Worm (Caenorhabditis elegans) whole organism, L3 larva: ENCODE measurements around the gene T28C12.1.

Experiments used
- aly-2 ChIP-seq: fragments of 150-350 bp; optimal IDR thresholded peaks from 2 replicates; lab custom pipeline; 2014; ENCODE audit warnings: missing biosample characterization, missing genetic modification characterization
- ama-1 ChIP-seq: fragments of 150-350 bp; optimal IDR thresholded peaks from 2 replicates; lab custom pipeline; 2018
- ceh-16 ChIP-seq: sonication (generic microtip); optimal IDR thresholded peaks from 2 replicates; lab custom pipeline; 2017; ENCODE audit warnings: missing biosample characterization, missing genetic modification characterization
- ceh-28 ChIP-seq: fragments of 150-350 bp; optimal IDR thresholded peaks from 2 replicates; lab custom pipeline; 2014; ENCODE audit warnings: missing biosample characterization, missing genetic modification reagents, missing genetic modification characterization
- ceh-82 ChIP-seq: fragments of 150-350 bp; optimal IDR thresholded peaks from 2 replicates; lab custom pipeline; 2014; ENCODE audit warnings: missing biosample characterization, missing genetic modification characterization
- ceh-9 ChIP-seq: sonication (generic microtip); optimal IDR thresholded peaks from 2 replicates; lab custom pipeline; 2018; ENCODE audit warnings: missing biosample characterization, missing genetic modification characterization
- daf-12 ChIP-seq: fragments of 150-350 bp; optimal IDR thresholded peaks from 2 replicates; lab custom pipeline; 2014; ENCODE audit warnings: missing biosample characterization, missing genetic modification reagents, missing genetic modification characterization
- egl-27 ChIP-seq: sonication (generic microtip); optimal IDR thresholded peaks from 4 replicates; lab custom pipeline; 2017; ENCODE audit warnings: missing biosample characterization, missing genetic modification reagents, missing genetic modification characterization
- elt-1 ChIP-seq: fragments of 150-350 bp; optimal IDR thresholded peaks from 2 replicates; lab custom pipeline; 2014; ENCODE audit warnings: missing biosample characterization, missing genetic modification characterization
- elt-2 ChIP-seq: sonication (generic microtip); optimal IDR thresholded peaks from 2 replicates; lab custom pipeline; 2016; ENCODE audit warnings: missing genetic modification reagents, mild to moderate bottlenecking, missing genetic modification characterization, missing compliant biosample characterization
- elt-3 ChIP-seq, 3 experiments: fragments of 150-350 bp in 1 of 3; sonication (generic microtip) in 2 of 3; optimal IDR thresholded peaks; 2 replicates in 2 of 3; 4 replicates in 1 of 3; lab custom pipeline; 2014 to 2017; ENCODE audit warnings: missing biosample characterization in 3 of 3, missing genetic modification characterization in 3 of 3
- eor-1 ChIP-seq, 2 experiments: fragments of 150-350 bp; optimal IDR thresholded peaks; 2 replicates each; lab custom pipeline; 2014 to 2018; ENCODE audit warnings: missing biosample characterization in 2 of 2, missing genetic modification characterization in 2 of 2
- fkh-10 ChIP-seq: sonication (generic microtip); optimal IDR thresholded peaks from 2 replicates; lab custom pipeline; 2017; ENCODE audit warnings: missing biosample characterization, missing genetic modification reagents, missing genetic modification characterization
- fkh-2 ChIP-seq: fragments of 150-350 bp; optimal IDR thresholded peaks from 2 replicates; lab custom pipeline; 2014; ENCODE audit warnings: missing biosample characterization, missing genetic modification reagents, missing genetic modification characterization
- hmg-11 ChIP-seq: sonication (generic microtip); optimal IDR thresholded peaks from 2 replicates; lab custom pipeline; 2016; ENCODE audit warnings: missing genetic modification characterization, missing compliant biosample characterization
- jun-1 ChIP-seq: fragments of 150-350 bp; optimal IDR thresholded peaks from 2 replicates; lab custom pipeline; 2014; ENCODE audit warnings: missing biosample characterization, missing genetic modification reagents, missing genetic modification characterization
- lsy-12 ChIP-seq: sonication (generic microtip); optimal IDR thresholded peaks from 2 replicates; lab custom pipeline; 2016; ENCODE audit warnings: mild to moderate bottlenecking, missing genetic modification characterization, missing compliant biosample characterization
- mdl-1 ChIP-seq: fragments of 150-350 bp; optimal IDR thresholded peaks from 2 replicates; lab custom pipeline; 2014; ENCODE audit warnings: missing biosample characterization, missing genetic modification characterization
- nfya-1 ChIP-seq: sonication (generic microtip); optimal IDR thresholded peaks from 2 replicates; lab custom pipeline; 2017; ENCODE audit warnings: missing genetic modification characterization, mild to moderate bottlenecking, missing compliant biosample characterization, antibody characterized with exemption, moderate library complexity; ENCODE audit not compliant: insufficient read depth
- nhr-12 ChIP-seq: fragments of 150-350 bp; optimal IDR thresholded peaks from 2 replicates; lab custom pipeline; 2014; ENCODE audit warnings: missing biosample characterization, missing genetic modification characterization
- nhr-23 ChIP-seq: fragments of 150-350 bp; optimal IDR thresholded peaks from 2 replicates; lab custom pipeline; 2014; ENCODE audit warnings: missing biosample characterization, missing genetic modification reagents, missing genetic modification characterization
- nhr-25 ChIP-seq: sonication (generic microtip); optimal IDR thresholded peaks from 2 replicates; lab custom pipeline; 2017; ENCODE audit warnings: missing biosample characterization, missing genetic modification characterization
- nhr-28 ChIP-seq: fragments of 150-350 bp; optimal IDR thresholded peaks from 2 replicates; lab custom pipeline; 2014; ENCODE audit warnings: missing biosample characterization, missing genetic modification characterization
- nhr-43 ChIP-seq: sonication (generic microtip); optimal IDR thresholded peaks from 2 replicates; lab custom pipeline; 2016; ENCODE audit warnings: mild to moderate bottlenecking, missing genetic modification characterization, missing compliant biosample characterization; ENCODE audit not compliant: poor library complexity, severe bottlenecking
- nhr-67 ChIP-seq: fragments of 150-350 bp; optimal IDR thresholded peaks from 2 replicates; lab custom pipeline; 2014; ENCODE audit warnings: missing biosample characterization, missing genetic modification characterization
- pha-4 ChIP-seq: fragments of 150-350 bp; optimal IDR thresholded peaks from 2 replicates; lab custom pipeline; 2014; ENCODE audit warnings: missing biosample characterization, missing genetic modification reagents, missing genetic modification characterization
- pqm-1 ChIP-seq: fragments of 150-350 bp; optimal IDR thresholded peaks from 2 replicates; lab custom pipeline; 2017; ENCODE audit warnings: missing biosample characterization, missing genetic modification characterization, inconsistent platforms
- sea-2 ChIP-seq: fragments of 150-350 bp; sonication (generic microtip); optimal IDR thresholded peaks from 4 replicates; lab custom pipeline; 2014; ENCODE audit warnings: missing biosample characterization, missing genetic modification reagents, missing genetic modification characterization
- snpc-4 ChIP-seq: fragments of 150-350 bp; optimal IDR thresholded peaks from 2 replicates; lab custom pipeline; 2014; ENCODE audit warnings: missing biosample characterization, missing genetic modification characterization
- tbx-2 ChIP-seq: sonication (generic microtip); optimal IDR thresholded peaks from 2 replicates; lab custom pipeline; 2016; ENCODE audit warnings: mild to moderate bottlenecking, missing genetic modification characterization, missing compliant biosample characterization
- unc-62 ChIP-seq: fragments of 150-350 bp; sonication (generic microtip); optimal IDR thresholded peaks from 4 replicates; lab custom pipeline; 2014; ENCODE audit warnings: missing biosample characterization, missing genetic modification reagents, missing genetic modification characterization
- zag-1 ChIP-seq: fragments of 150-350 bp; optimal IDR thresholded peaks from 2 replicates; lab custom pipeline; 2014; ENCODE audit warnings: missing biosample characterization, missing genetic modification characterization
- ztf-11 ChIP-seq: fragments of 150-350 bp; optimal IDR thresholded peaks from 2 replicates; lab custom pipeline; 2014; ENCODE audit warnings: missing biosample characterization, missing genetic modification characterization
- ztf-4 ChIP-seq: fragments of 150-350 bp; optimal IDR thresholded peaks from 2 replicates; lab custom pipeline; 2014; ENCODE audit warnings: missing biosample characterization, missing genetic modification characterization

The T28C12.1 gene

ce11 chrV:6352350-6352749 lies 20.6 kb downstream of the T28C12.1 start:
- TF ChIP-seq nhr-43 (tag; lab: Kevin White, UChicago): peak; percentile 35
- TF ChIP-seq ceh-9 (tag; lab: Kevin White, UChicago): no peak
- no peak for TF ChIP-seq ceh-16 (tag; lab: Kevin White, UChicago)
- peak; percentile 41 for TF ChIP-seq nhr-23
- TF ChIP-seq elt-1 (tag; lab: Kevin White, UChicago): peak; percentile 50
- TF ChIP-seq eor-1 (tag; optimal IDR thresholded peaks at IDR 0.05; lab: Kevin White, UChicago): no peak
- TF ChIP-seq nhr-25 (tag; lab: Kevin White, UChicago): peak; percentile 82
- TF ChIP-seq nfya-1 (tag; lab: Kevin White, UChicago): peak; percentile 32
- TF ChIP-seq elt-3 (tag; optimal IDR thresholded peaks at IDR 0.05; lab: Kevin White, UChicago): peak in 1 of 3 experiments; percentile 2

- no peak for TF ChIP-seq eor-1 (tag; optimal IDR thresholded peaks at IDR 0.05; lab: Kevin White, UChicago)
- no peak for TF ChIP-seq elt-2
- TF ChIP-seq ama-1: no peak
- TF ChIP-seq pqm-1: no peak
- no peak for TF ChIP-seq pha-4 (tag; lab: Kevin White, UChicago)
- TF ChIP-seq aly-2 (tag; lab: Kevin White, UChicago): no peak
- no peak for TF ChIP-seq daf-12 (tag; lab: Kevin White, UChicago)
- no peak for TF ChIP-seq sea-2 (GFP tag; lab: Kevin White, UChicago)
- no peak for TF ChIP-seq lsy-12 (tag; lab: Kevin White, UChicago)
- no peak for TF ChIP-seq fkh-2 (tag; lab: Kevin White, UChicago)
- TF ChIP-seq ceh-16 (tag; lab: Kevin White, UChicago): no peak
- TF ChIP-seq hmg-11 (tag; lab: Kevin White, UChicago): no peak
- TF ChIP-seq nhr-25 (tag; lab: Kevin White, UChicago): peak; percentile 79
- no peak for TF ChIP-seq unc-62 (GFP tag; lab: Kevin White, UChicago)
- TF ChIP-seq elt-1 (tag; lab: Kevin White, UChicago): peak; percentile 4
Observed at ce11 chrV:6353182-6353780, 21.6 kb downstream of the T28C12.1 start.

- peak; percentile 76 for TF ChIP-seq nhr-23
- TF ChIP-seq tbx-2 (tag; lab: Kevin White, UChicago): peak; percentile 51
- TF ChIP-seq egl-27 (tag; lab: Kevin White, UChicago): no peak
- TF ChIP-seq pqm-1: no peak
- TF ChIP-seq nhr-25 (tag; lab: Kevin White, UChicago): peak; percentile 96
- TF ChIP-seq nhr-67 (tag; lab: Kevin White, UChicago): no peak
- TF ChIP-seq elt-3 (tag; optimal IDR thresholded peaks at IDR 0.05; lab: Kevin White, UChicago): peak in 1 of 3 experiments; percentile 28
- TF ChIP-seq ztf-11: no peak
- TF ChIP-seq nfya-1 (tag; lab: Kevin White, UChicago): peak; percentile 37
- TF ChIP-seq nhr-43 (tag; lab: Kevin White, UChicago): peak; percentile 95
Observed at ce11 chrV:6354202-6354601, 22.5 kb downstream of the T28C12.1 start.

- peak; percentile 28 for TF ChIP-seq nhr-23
- TF ChIP-seq mdl-1 (tag; lab: Kevin White, UChicago): no peak
- no peak for TF ChIP-seq sea-2 (GFP tag; lab: Kevin White, UChicago)
Observed at ce11 chrV:6354786-6355185, 23.1 kb downstream of the T28C12.1 start.

ce11 chrV:6355412-6355811 lies 23.7 kb downstream of the T28C12.1 start:
- TF ChIP-seq daf-12 (tag; lab: Kevin White, UChicago) (no peak), nhr-43 (tag; lab: Kevin White, UChicago) (no peak), pha-4 (tag; lab: Kevin White, UChicago) (peak; percentile 7), zag-1 (tag; lab: Kevin White, UChicago) (no peak)

ce11 chrV:6355975-6356441 lies 24.3 kb downstream of the T28C12.1 start, which contains the start of gene bcl-11:
bcl-11 (plus strand) TSS chrV:6356025.
- TF ChIP-seq ceh-16 (tag; lab: Kevin White, UChicago) (no peak), nhr-28 (tag; lab: Kevin White, UChicago) (no peak), ceh-28 (no peak), lsy-12 (tag; lab: Kevin White, UChicago) (no peak), elt-2 (peak; percentile 94), nhr-12 (tag; lab: Kevin White, UChicago) (no peak), mdl-1 (tag; lab: Kevin White, UChicago) (no peak), nhr-25 (tag; lab: Kevin White, UChicago) (no peak), fkh-2 (tag; lab: Kevin White, UChicago) (no peak), ceh-82 (tag; lab: Kevin White, UChicago) (no peak), elt-3 (tag; optimal IDR thresholded peaks at IDR 0.05; lab: Kevin White, UChicago) (no peak), aly-2 (tag; lab: Kevin White, UChicago) (no peak), eor-1 (tag; optimal IDR thresholded peaks at IDR 0.05; lab: Kevin White, UChicago) (no peak), sea-2 (GFP tag; lab: Kevin White, UChicago) (no peak), pqm-1 (peak; percentile 90), ztf-4 (no peak), pha-4 (tag; lab: Kevin White, UChicago) (peak; percentile 19), jun-1 (tag; lab: Kevin White, UChicago) (peak; percentile 13), snpc-4 (tag; lab: Kevin White, UChicago) (no peak), fkh-10 (no peak)
